Worm (Caenorhabditis elegans): ENCODE results near the gene mab-3.

The mab-3 gene

DNA sequence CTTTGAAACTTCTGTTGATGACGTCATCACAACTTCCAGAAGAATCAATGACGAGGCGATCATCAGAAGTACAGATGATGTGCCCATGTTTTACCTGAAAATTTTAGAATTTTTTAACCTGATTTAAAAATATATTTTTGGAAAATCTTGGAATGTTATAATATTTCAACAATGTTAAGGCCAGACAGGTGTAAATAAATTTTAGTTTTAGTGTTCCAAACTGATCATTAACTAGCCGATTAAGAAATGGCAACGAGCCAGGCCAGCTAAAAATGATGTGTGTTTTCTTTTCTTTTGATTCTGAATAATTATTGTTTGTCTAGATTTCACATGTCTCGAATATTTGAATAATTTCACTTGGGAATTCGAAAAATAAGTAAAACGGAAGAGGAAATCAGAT is 43.9 kb downstream of the mab-3 start, which contains the start of gene T10B9.9:
TSS of gene T10B9.9 (minus strand) at position 101 of the 400 bp plus-strand sequence.
- TF ChIP-seq ceh-9 (tag; optimal IDR thresholded peaks at IDR 0.05) = no peak
- no peak for TF ChIP-seq sea-2 (GFP tag; optimal IDR thresholded peaks at IDR 0.05)
- TF ChIP-seq nhr-23 (tag; optimal IDR thresholded peaks at IDR 0.05) = no peak
- TF ChIP-seq nhr-12 (tag; optimal IDR thresholded peaks at IDR 0.05) = no peak
- TF ChIP-seq elt-1 (tag; optimal IDR thresholded peaks at IDR 0.05) = no peak

DNA sequence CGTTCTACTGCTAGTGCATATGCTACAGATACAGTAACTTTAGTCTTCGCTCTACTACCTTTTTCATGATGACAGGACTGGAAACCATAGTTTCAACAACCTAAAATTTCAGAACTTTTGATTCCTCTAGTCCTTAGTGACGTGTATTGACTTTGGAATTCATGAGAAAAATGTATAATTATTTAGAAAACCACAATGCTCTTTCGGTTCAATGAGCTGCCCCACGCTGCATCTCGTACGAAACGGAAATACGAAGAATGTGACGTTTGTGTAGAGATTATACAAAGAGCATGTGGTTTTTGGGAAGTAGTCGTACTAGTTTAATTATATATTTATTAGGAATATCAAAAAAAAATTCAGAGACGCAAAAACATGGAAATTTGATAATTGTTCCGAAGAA is 46.6 kb downstream of the mab-3 start:
- TF ChIP-seq nhr-11 (tag; optimal IDR thresholded peaks at IDR 0.05) (peak; percentile 75), nfya-1 (tag; optimal IDR thresholded peaks at IDR 0.05; ENCODE audit: insufficient read depth) (no peak), mml-1 (tag; optimal IDR thresholded peaks at IDR 0.05) (no peak), elt-1 (tag; optimal IDR thresholded peaks at IDR 0.05) (no peak)

DNA sequence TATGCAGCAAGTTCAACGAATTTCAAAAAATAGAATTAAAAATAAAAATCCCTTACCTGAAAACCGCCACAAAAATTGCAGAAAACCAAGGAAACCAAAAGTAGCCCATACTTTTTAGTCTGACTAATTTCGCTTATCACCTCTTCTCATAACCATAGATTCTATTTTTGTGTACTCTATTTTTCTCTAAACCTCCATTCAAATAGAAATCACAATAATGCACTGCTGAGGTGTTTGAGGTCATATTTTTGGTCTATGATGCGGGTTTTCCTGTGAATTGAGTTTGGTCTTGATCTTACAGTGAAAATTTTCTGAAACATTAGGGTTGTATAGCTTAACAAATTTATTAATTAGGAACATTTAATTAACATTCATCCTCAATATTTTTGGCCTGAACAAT is 49.9 kb downstream of the mab-3 start, which contains the start of gene cyp-13A1:
TSS of gene cyp-13A1 (minus strand) at position 156 of the 400 bp plus-strand sequence.
- TF ChIP-seq elt-2 (tag; optimal IDR thresholded peaks at IDR 0.05) (peak; percentile 38), pha-4 (tag; optimal IDR thresholded peaks at IDR 0.05) (peak; percentile 70), nfya-1 (tag; optimal IDR thresholded peaks at IDR 0.05; ENCODE audit: insufficient read depth) (no peak), hmg-11 (tag; optimal IDR thresholded peaks at IDR 0.05) (no peak), pqm-1 (tag; optimal IDR thresholded peaks at IDR 0.05) (peak; percentile 76)

DNA sequence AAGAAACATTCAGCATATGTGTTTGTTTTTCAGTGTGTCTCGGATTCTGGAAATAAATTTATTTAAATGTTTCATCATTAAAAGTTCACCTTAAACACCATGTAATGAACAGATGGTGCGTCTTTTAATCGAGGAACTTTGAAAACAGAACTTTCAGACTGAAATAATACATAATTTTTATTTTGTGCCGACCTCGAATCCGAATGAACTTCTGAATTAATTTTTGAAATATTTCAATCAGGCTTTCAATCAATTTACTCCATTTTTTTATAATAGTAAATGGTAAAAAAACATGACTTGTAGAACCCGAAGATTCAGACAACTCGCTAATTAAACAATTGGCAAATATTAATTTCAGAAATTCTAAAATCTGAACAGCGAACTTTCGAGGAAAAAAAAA is 50.4 kb downstream of the mab-3 start, which contains the start of gene T10B9.14:
TSS of gene T10B9.14 (minus strand) at position 101 of the 400 bp plus-strand sequence.
- TF ChIP-seq snpc-4 (tag; optimal IDR thresholded peaks at IDR 0.05) (no peak), egl-5 (tag; optimal IDR thresholded peaks at IDR 0.05) (no peak), ztf-11 (tag; optimal IDR thresholded peaks at IDR 0.05) (no peak), pha-4 (tag; optimal IDR thresholded peaks at IDR 0.05) (no peak), nhr-237 (tag; optimal IDR thresholded peaks at IDR 0.05) (no peak), ama-1 (optimal IDR thresholded peaks at IDR 0.05) (no peak), ceh-9 (tag; optimal IDR thresholded peaks at IDR 0.05) (no peak)

DNA sequence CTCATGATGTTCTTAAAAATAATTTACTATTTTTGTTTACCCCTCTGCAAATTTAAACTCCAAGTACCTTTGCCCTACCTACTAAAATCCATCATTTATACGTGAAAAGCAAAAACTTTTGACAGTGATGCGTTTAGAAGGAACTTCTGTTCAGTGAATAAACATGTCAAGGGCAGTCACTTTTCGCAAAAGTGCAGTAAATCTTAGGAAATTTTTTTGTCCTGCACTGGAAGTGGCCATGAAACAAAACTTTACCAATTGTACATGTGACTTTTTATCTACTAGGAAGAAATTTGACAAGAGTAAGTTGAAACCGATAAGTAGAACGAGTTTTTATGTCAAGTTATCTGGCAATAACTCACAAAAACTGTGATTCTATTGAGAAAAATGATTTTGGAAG is 54.3 kb downstream of the mab-3 start:
- TF ChIP-seq jun-1 (tag; optimal IDR thresholded peaks at IDR 0.05) = no peak
- no peak for TF ChIP-seq lin-39 (tag; optimal IDR thresholded peaks at IDR 0.05)
- TF ChIP-seq ztf-11 (tag; optimal IDR thresholded peaks at IDR 0.05) = no peak
- TF ChIP-seq elt-2 (tag; optimal IDR thresholded peaks at IDR 0.05) = no peak
- peak; percentile 81 for TF ChIP-seq nhr-23 (tag; optimal IDR thresholded peaks at IDR 0.05)
- no peak for TF ChIP-seq snpc-4 (tag; optimal IDR thresholded peaks at IDR 0.05)
- TF ChIP-seq ceh-16 (tag; optimal IDR thresholded peaks at IDR 0.05) = no peak
- no peak for TF ChIP-seq mdl-1 (tag; optimal IDR thresholded peaks at IDR 0.05)
- no peak for TF ChIP-seq nhr-237 (tag; optimal IDR thresholded peaks at IDR 0.05)
- no peak for TF ChIP-seq unc-62 (GFP tag; optimal IDR thresholded peaks at IDR 0.05)
- TF ChIP-seq nhr-76 (tag; optimal IDR thresholded peaks at IDR 0.05) = no peak
- TF ChIP-seq fkh-10 (GFP tag; optimal IDR thresholded peaks at IDR 0.05) = no peak
- peak; percentile 57 for TF ChIP-seq nhr-25 (tag; optimal IDR thresholded peaks at IDR 0.05)
- peak; percentile 8 for TF ChIP-seq elt-1 (tag; optimal IDR thresholded peaks at IDR 0.05)
